Fruit fly (Drosophila melanogaster) whole organism, embryonic: ENCODE measurements around the gene Ugt36F1.

Experiments
- Ada2b ChIP-seq: fragments of 200-800 bp; sonication (Bioruptor generic); IDR thresholded peaks from 2 replicates; pipeline ENCODE4 v1.3.6; 2022; ENCODE audit warnings: missing biosample characterization, missing genetic modification characterization
- Aef1 ChIP-seq: fragments of 200-800 bp; sonication (Bioruptor generic); IDR thresholded peaks from 3 replicates; pipeline ENCODE4 v1.3.6; 2022; ENCODE audit warnings: missing biosample characterization, missing genetic modification characterization
- Awh ChIP-seq: fragments of 200-800 bp; sonication (Bioruptor generic); IDR thresholded peaks from 2 replicates; pipeline ENCODE4, ENCODE4 v1.3.6; 2022; ENCODE audit warnings: missing biosample characterization, missing genetic modification characterization
- Bgb ChIP-seq: fragments of 200-800 bp; sonication (Bioruptor generic); IDR thresholded peaks from 2 replicates; pipeline ENCODE4 v1.3.6; 2022; ENCODE audit warnings: missing biosample characterization, missing genetic modification characterization; ENCODE audit not compliant: partially characterized antibody
- CG11398 ChIP-seq: fragments of 200-800 bp; sonication (Bioruptor generic); optimal IDR thresholded peaks from 2 replicates; lab custom pipeline; 2016; ENCODE audit warnings: missing biosample characterization, missing genetic modification characterization
- CG11696 ChIP-seq: fragments of 200-800 bp; sonication (Bioruptor generic); IDR thresholded peaks from 2 replicates; pipeline ENCODE4 v1.3.6; 2022; ENCODE audit warnings: missing biosample characterization, missing genetic modification characterization
- CG12071 ChIP-seq: fragments of 200-800 bp; sonication (Bioruptor generic); optimal IDR thresholded peaks from 3 replicates; lab custom pipeline; 2018; ENCODE audit warnings: missing biosample characterization, mild to moderate bottlenecking, missing genetic modification characterization
- CG12391 ChIP-seq: fragments of 200-800 bp; sonication (Bioruptor generic); optimal IDR thresholded peaks from 3 replicates; lab custom pipeline; 2018; ENCODE audit warnings: missing biosample characterization, mild to moderate bottlenecking, missing genetic modification characterization, moderate library complexity
- CG13287 ChIP-seq: fragments of 200-800 bp; sonication (Bioruptor generic); IDR thresholded peaks from 2 replicates; pipeline ENCODE4 v1.3.6; 2022; ENCODE audit warnings: missing biosample characterization, missing genetic modification characterization; ENCODE audit not compliant: partially characterized antibody
- CG13894 ChIP-seq: fragments of 200-800 bp; sonication (Bioruptor generic); optimal IDR thresholded peaks from 3 replicates; lab custom pipeline; 2018; ENCODE audit warnings: missing biosample characterization, mild to moderate bottlenecking, missing genetic modification characterization, moderate library complexity
- CG1832 ChIP-seq: fragments of 200-800 bp; sonication (Bioruptor generic); optimal IDR thresholded peaks from 2 replicates; lab custom pipeline; 2017; ENCODE audit warnings: missing biosample characterization, mild to moderate bottlenecking, missing genetic modification characterization, inconsistent platforms
- CG3065 ChIP-seq: fragments of 200-800 bp; sonication (Bioruptor generic); optimal IDR thresholded peaks from 2 replicates; lab custom pipeline; 2016; ENCODE audit warnings: missing biosample characterization, missing genetic modification characterization
- CG42726 ChIP-seq: fragments of 200-800 bp; sonication (Bioruptor generic); IDR thresholded peaks from 2 replicates; pipeline ENCODE4 v1.3.6; 2022; ENCODE audit warnings: missing biosample characterization, missing genetic modification characterization; ENCODE audit not compliant: partially characterized antibody
- CG5245 ChIP-seq: fragments of 200-800 bp; sonication (Bioruptor generic); optimal IDR thresholded peaks from 3 replicates; lab custom pipeline; 2016; ENCODE audit warnings: missing biosample characterization, missing genetic modification characterization
- CG6175 ChIP-seq: fragments of 200-800 bp; sonication (Bioruptor generic); IDR thresholded peaks from 3 replicates; pipeline ENCODE4 v1.3.6; 2022; ENCODE audit warnings: missing biosample characterization, missing genetic modification characterization
- CG6813 ChIP-seq: fragments of 200-800 bp; sonication (Bioruptor generic); optimal IDR thresholded peaks from 2 replicates; lab custom pipeline; 2017; ENCODE audit warnings: missing biosample characterization, missing genetic modification characterization, mild to moderate bottlenecking, moderate library complexity, missing genetic modification reagents
- CG7271 ChIP-seq: fragments of 200-800 bp; sonication (Bioruptor generic); optimal IDR thresholded peaks from 2 replicates; lab custom pipeline; 2018; ENCODE audit warnings: missing biosample characterization, mild to moderate bottlenecking, missing genetic modification characterization, moderate library complexity
- CG7357 ChIP-seq: fragments of 200-800 bp; sonication (Bioruptor generic); IDR thresholded peaks from 3 replicates; pipeline ENCODE4 v1.3.6; 2022; ENCODE audit warnings: missing biosample characterization, missing genetic modification characterization
- CG9817 ChIP-seq: fragments of 200-800 bp; sonication (Bioruptor generic); optimal IDR thresholded peaks from 2 replicates; lab custom pipeline; 2018; ENCODE audit warnings: missing biosample characterization, mild to moderate bottlenecking, missing genetic modification characterization, moderate library complexity
- Deaf1 ChIP-seq: fragments of 200-800 bp; optimal IDR thresholded peaks from 3 replicates; lab custom pipeline; 2019; ENCODE audit warnings: missing biosample characterization, mild to moderate bottlenecking, missing genetic modification characterization, moderate library complexity
- Doc2 ChIP-seq: fragments of 200-800 bp; sonication (Bioruptor generic); IDR thresholded peaks from 2 replicates; pipeline ENCODE4 v1.3.6; 2022; ENCODE audit warnings: missing biosample characterization, missing genetic modification characterization
- Ets97D ChIP-seq: fragments of 200-800 bp; sonication (Bioruptor generic); optimal IDR thresholded peaks from 3 replicates; lab custom pipeline; 2016; ENCODE audit warnings: missing biosample characterization, missing genetic modification characterization
- H15 ChIP-seq: fragments of 200-800 bp; sonication (Bioruptor generic); IDR thresholded peaks from 3 replicates; pipeline ENCODE4 v1.3.6; 2022; ENCODE audit warnings: missing biosample characterization, missing genetic modification characterization
- Hand ChIP-seq: fragments of 200-800 bp; sonication (Bioruptor generic); optimal IDR thresholded peaks from 2 replicates; lab custom pipeline; 2017; ENCODE audit warnings: mild to moderate bottlenecking, missing biosample characterization, missing genetic modification reagents, missing genetic modification characterization
- HmgZ ChIP-seq: fragments of 200-800 bp; sonication (Bioruptor generic); optimal IDR thresholded peaks from 2 replicates; lab custom pipeline; 2018; ENCODE audit warnings: missing biosample characterization, mild to moderate bottlenecking, missing genetic modification characterization
- Hsf ChIP-seq: fragments of 200-800 bp; sonication (Bioruptor generic); optimal IDR thresholded peaks from 3 replicates; lab custom pipeline; 2016; ENCODE audit warnings: missing biosample characterization, missing genetic modification characterization
- Oaz ChIP-seq: fragments of 200-800 bp; sonication (Bioruptor generic); IDR thresholded peaks from 2 replicates; pipeline ENCODE4 v1.3.6; 2022; ENCODE audit warnings: missing biosample characterization, missing genetic modification characterization
- ap ChIP-seq: fragments of 200-800 bp; sonication (Bioruptor generic); IDR thresholded peaks from 2 replicates; pipeline ENCODE4 v1.3.6; 2022; ENCODE audit warnings: missing biosample characterization, missing genetic modification characterization
- ash1 ChIP-seq: fragments of 200-800 bp; sonication (Bioruptor generic); optimal IDR thresholded peaks from 2 replicates; lab custom pipeline; 2018; ENCODE audit warnings: missing biosample characterization, mild to moderate bottlenecking, missing genetic modification characterization
- ato ChIP-seq: fragments of 200-800 bp; sonication (Bioruptor generic); IDR thresholded peaks from 2 replicates; pipeline ENCODE4 v1.3.6; 2022; ENCODE audit warnings: missing biosample characterization, missing genetic modification characterization; ENCODE audit not compliant: partially characterized antibody
- bsh ChIP-seq, 2 experiments: fragments of 200-800 bp; sonication (Bioruptor generic); optimal IDR thresholded peaks; 2 replicates each; lab custom pipeline; 2017 to 2018; ENCODE audit warnings: mild to moderate bottlenecking in 2 of 2, missing biosample characterization in 2 of 2, missing genetic modification characterization in 2 of 2, moderate library complexity in 1 of 2
- eyg ChIP-seq: fragments of 200-800 bp; sonication (Bioruptor generic); optimal IDR thresholded peaks from 3 replicates; lab custom pipeline; 2016; ENCODE audit warnings: missing biosample characterization, missing genetic modification characterization
- ham ChIP-seq: fragments of 200-800 bp; sonication (Bioruptor generic); IDR thresholded peaks from 2 replicates; pipeline ENCODE4 v1.3.6; 2022; ENCODE audit warnings: missing biosample characterization, missing genetic modification characterization
- hbn ChIP-seq: fragments of 200-800 bp; sonication (Bioruptor generic); IDR thresholded peaks from 2 replicates; pipeline ENCODE4 v1.3.6; 2022; ENCODE audit warnings: missing biosample characterization, missing genetic modification characterization; ENCODE audit not compliant: partially characterized antibody
- hkb ChIP-seq, 2 experiments: fragments of 200-800 bp in 1 of 2; fragments of >200 bp in 1 of 2; sonication (Bioruptor generic) in 1 of 2; IDR thresholded peaks in 1 of 2; optimal IDR thresholded peaks in 1 of 2; 2 replicates each; pipeline versions ENCODE4 v1.3.6 to Lab custom; 2017 to 2022; ENCODE audit warnings: missing biosample characterization in 1 of 2, missing genetic modification characterization in 1 of 2
- hth ChIP-seq: fragments of >200 bp; optimal IDR thresholded peaks from 2 replicates; lab custom pipeline; 2017; ENCODE audit warnings: inconsistent platforms
- klu ChIP-seq: fragments of 200-800 bp; sonication (Bioruptor generic); IDR thresholded peaks from 2 replicates; pipeline ENCODE4 v1.3.6; 2022; ENCODE audit warnings: missing biosample characterization, missing genetic modification characterization
- salm ChIP-seq: fragments of 200-800 bp; sonication (Bioruptor generic); optimal IDR thresholded peaks from 2 replicates; lab custom pipeline; 2018; ENCODE audit warnings: missing biosample characterization, mild to moderate bottlenecking, missing genetic modification characterization
- sc ChIP-seq, 3 experiments: fragments of >200 bp in 2 of 3; fragments of 200-800 bp in 1 of 3; sonication (Bioruptor generic) in 1 of 3; optimal IDR thresholded peaks; 2 replicates in 2 of 3; 3 replicates in 1 of 3; lab custom pipeline; 2017; ENCODE audit warnings: mild to moderate bottlenecking in 1 of 3, missing biosample characterization in 1 of 3, missing genetic modification characterization in 1 of 3, missing genetic modification reagents in 1 of 3
- sens ChIP-seq: fragments of 200-800 bp; sonication (Bioruptor generic); peaks from one replicate; lab custom pipeline; 2016; ENCODE audit warnings: missing biosample characterization, missing genetic modification characterization
- slou ChIP-seq: fragments of 200-800 bp; sonication (Bioruptor generic); optimal IDR thresholded peaks from 3 replicates; lab custom pipeline; 2016; ENCODE audit warnings: missing biosample characterization, missing genetic modification characterization
- sqz ChIP-seq: fragments of 200-800 bp; sonication (Bioruptor generic); optimal IDR thresholded peaks from 3 replicates; lab custom pipeline; 2018; ENCODE audit warnings: missing biosample characterization, mild to moderate bottlenecking, missing genetic modification characterization
- stc ChIP-seq: fragments of 200-800 bp; sonication (Bioruptor generic); IDR thresholded peaks from 2 replicates; pipeline ENCODE4 v1.3.6; 2022; ENCODE audit warnings: missing biosample characterization, missing genetic modification characterization
- sug ChIP-seq: fragments of 200-800 bp; optimal IDR thresholded peaks from 2 replicates; lab custom pipeline; 2019; ENCODE audit warnings: missing biosample characterization, mild to moderate bottlenecking, missing genetic modification characterization, moderate library complexity
- trem ChIP-seq: fragments of 200-800 bp; optimal IDR thresholded peaks from 3 replicates; lab custom pipeline; 2019; ENCODE audit warnings: missing biosample characterization, mild to moderate bottlenecking, missing genetic modification characterization, moderate library complexity
- ttk ChIP-seq: fragments of 200-800 bp; sonication (Bioruptor generic); IDR thresholded peaks from 2 replicates; pipeline ENCODE4 v2.1.2; 2022; ENCODE audit warnings: missing biosample characterization, missing genetic modification characterization
- tup ChIP-seq: fragments of 200-800 bp; sonication (Bioruptor generic); optimal IDR thresholded peaks from 2 replicates; lab custom pipeline; 2016; ENCODE audit warnings: missing biosample characterization, mild to moderate bottlenecking, missing genetic modification characterization, moderate library complexity
- zen ChIP-seq: fragments of 200-800 bp; sonication (Bioruptor generic); optimal IDR thresholded peaks from 3 replicates; lab custom pipeline; 2018; ENCODE audit warnings: missing biosample characterization, mild to moderate bottlenecking, missing genetic modification characterization, moderate library complexity

The Ugt36F1 gene

dm6 chr2L:18839143-18839872, 20.2 kb downstream of the Ugt36F1 start, which contains the start of gene CG10600 (continued):
- TF ChIP-seq zen (tag; lab: Kevin White, UChicago) (peak; percentile 73), ap (GFP tag; lab: Robert Waterston, UW) (no peak), Ets97D (peak; percentile 94), sqz (peak; percentile 99), Oaz (GFP tag; lab: Robert Waterston, UW) (no peak), CG13894 (tag; lab: Kevin White, UChicago) (peak; percentile 83), sug (peak; percentile 80), ttk (GFP tag; lab: Robert Waterston, UW) (peak; percentile 60), Aef1 (GFP tag; lab: Robert Waterston, UW) (peak; percentile 53), Awh (no peak), CG6175 (peak; percentile 51; the same call in 1 of the 3 replicates), HmgZ (peak; percentile 93), hth (lab: Kevin White, UChicago) (no peak), sc (optimal IDR thresholded peaks at IDR 0.05; lab: Kevin White, UChicago) (no peak), sc (GFP tag; optimal IDR thresholded peaks at IDR 0.05; lab: Kevin White, UChicago) (peak; percentile 28), CG13287 (peak; percentile 90), bsh (GFP tag; optimal IDR thresholded peaks at IDR 0.05; lab: Kevin White, UChicago) (peak; percentile 51 to 56), CG12391 (tag; lab: Kevin White, UChicago) (peak; percentile 62), hkb (optimal IDR thresholded peaks at IDR 0.05; lab: Kevin White, UChicago) (peak; percentile 71), hkb (GFP tag; IDR thresholded peaks at IDR 0.05; lab: Robert Waterston, UW) (peak; percentile 67), CG6813 (GFP tag; lab: Kevin White, UChicago) (peak; percentile 56), eyg (GFP tag; lab: Kevin White, UChicago) (peak; percentile 80), ash1 (GFP tag; lab: Kevin White, UChicago) (peak; percentile 30), trem (tag; lab: Kevin White, UChicago) (peak; percentile 90), Hsf (peak; percentile 92), CG11696 (GFP tag; lab: Robert Waterston, UW) (peak; percentile 88), ham (GFP tag; lab: Robert Waterston, UW) (no peak), sens (GFP tag; lab: Kevin White, UChicago) (peak; percentile 93), CG9817 (peak; percentile 72), CG5245 (GFP tag; lab: Kevin White, UChicago) (peak; percentile 87), ato (GFP tag; lab: Robert Waterston, UW) (peak; percentile 90), Bgb (peak; percentile 92), tup (GFP tag; lab: Kevin White, UChicago) (peak; percentile 87), H15 (GFP tag; lab: Robert Waterston, UW) (peak; percentile 53; the same call in 1 of the 3 replicates), CG7271 (tag; lab: Kevin White, UChicago) (no peak), CG7357 (GFP tag; lab: Robert Waterston, UW) (no peak; the same call in 2 of the 3 replicates), CG1832 (GFP tag; lab: Kevin White, UChicago) (no peak), CG3065 (GFP tag; lab: Kevin White, UChicago) (peak; percentile 84), CG12071 (GFP tag; lab: Kevin White, UChicago) (peak; percentile 48), Doc2 (GFP tag; lab: Robert Waterston, UW) (0 out of 2 replicates have a peak, but pooled peaks have one; percentile 47), CG11398 (GFP tag; lab: Kevin White, UChicago) (peak; percentile 77), Deaf1 (tag; lab: Kevin White, UChicago) (no peak), hbn (GFP tag; lab: Robert Waterston, UW) (peak; percentile 84), CG42726 (peak; percentile 91), slou (peak; percentile 67), klu (GFP tag; lab: Robert Waterston, UW) (peak; percentile 64), salm (no peak), stc (GFP tag; lab: Robert Waterston, UW) (peak; percentile 47; the same call in 1 of the 2 replicates), Ada2b (GFP tag; lab: Robert Waterston, UW) (peak; percentile 44), Hand (GFP tag; lab: Kevin White, UChicago) (no peak)
